Fruit fly (Drosophila melanogaster): Measurements from ENCODE around the gene CG32683.

- no peak for TF ChIP-seq CG6175 (GFP tag; IDR thresholded peaks at IDR 0.05)
- no peak for TF ChIP-seq CkIIα-i1 (GFP tag; IDR thresholded peaks at IDR 0.05)
- TF ChIP-seq amos (GFP tag; IDR thresholded peaks at IDR 0.05; ENCODE audit: partially characterized antibody) = peak; percentile 83
- TF ChIP-seq eve (GFP tag; optimal IDR thresholded peaks at IDR 0.05) = no peak
Measured at dm6 chrX:10385757-10386156, 68.9 kb downstream of the CG32683 start, which contains the start of the genes Psf3 and flw.

Data from whole organism, embryonic.